Worm (Caenorhabditis elegans): ENCODE measurements around the gene osta-2.

osta-2 gene

DNA sequence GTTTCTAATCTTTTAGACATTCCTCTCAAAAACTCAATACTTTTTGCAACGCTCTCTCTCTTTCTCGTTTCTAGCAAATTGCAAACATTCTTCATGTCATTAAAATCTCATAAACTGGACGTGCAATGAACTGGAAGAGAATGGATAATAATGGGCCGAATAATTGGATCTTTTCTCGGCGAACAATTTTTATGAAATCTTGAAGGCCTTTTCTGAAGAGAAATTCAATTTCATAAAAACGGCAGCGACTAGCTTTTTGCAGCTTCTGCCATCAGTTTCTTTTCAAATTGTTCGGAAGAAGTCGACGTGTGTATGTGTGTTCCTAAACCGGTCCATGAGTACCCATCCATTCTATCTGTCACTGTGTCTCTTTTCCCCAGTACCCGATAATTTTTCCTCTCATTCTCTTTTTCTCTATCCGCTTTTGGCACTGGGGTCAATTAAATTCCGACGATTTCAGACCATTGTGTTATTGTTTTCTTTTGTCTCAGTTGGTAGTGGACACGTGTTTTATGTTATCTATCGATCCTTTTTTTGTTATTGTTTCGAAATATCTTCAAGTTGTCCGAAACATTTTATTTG, 4.8 kb upstream of the osta-2 start:
- TF ChIP-seq ceh-18 (tag; optimal IDR thresholded peaks at IDR 0.05) (no peak), ceh-31 (tag; optimal IDR thresholded peaks at IDR 0.05) (peak; percentile 62), nfya-1 (tag; optimal IDR thresholded peaks at IDR 0.05) (no peak), elt-2 (tag; optimal IDR thresholded peaks at IDR 0.05) (no peak), unc-42 (tag; optimal IDR thresholded peaks at IDR 0.05) (peak; percentile 49)

DNA sequence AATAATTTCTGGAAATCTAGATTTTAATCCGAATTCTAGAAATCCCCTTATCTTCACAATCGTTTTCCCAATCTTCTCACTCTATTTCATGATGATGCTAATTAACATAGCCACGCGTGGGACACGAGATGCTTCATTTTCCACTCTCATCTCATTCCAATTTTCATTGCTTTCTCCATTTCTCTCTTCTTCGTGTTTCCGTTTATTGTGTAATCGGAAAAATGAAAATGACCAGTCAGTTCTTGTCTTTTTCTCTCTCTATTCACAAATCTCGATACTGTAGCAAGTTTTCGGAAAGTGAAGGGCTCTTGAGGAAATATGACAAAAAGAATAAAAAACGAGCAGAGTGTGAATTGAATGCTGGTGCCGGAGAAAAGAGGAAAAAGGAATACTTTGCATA, 3.0 kb upstream of the osta-2 start:
- TF ChIP-seq pha-2 (tag; optimal IDR thresholded peaks at IDR 0.05) (no peak), ahr-1 (tag; optimal IDR thresholded peaks at IDR 0.05) (no peak), fkh-10 (GFP tag; optimal IDR thresholded peaks at IDR 0.05) (no peak), ceh-18 (tag; optimal IDR thresholded peaks at IDR 0.05) (no peak), npax-4 (tag; optimal IDR thresholded peaks at IDR 0.05) (no peak), tbx-2 (tag; optimal IDR thresholded peaks at IDR 0.05) (no peak), hlh-30 (tag; optimal IDR thresholded peaks at IDR 0.05; ENCODE audit: insufficient read depth) (no peak), F13H6.1 (tag; optimal IDR thresholded peaks at IDR 0.05) (no peak), ceh-19 (GFP tag; optimal IDR thresholded peaks at IDR 0.05) (no peak), gmeb-2 (tag; optimal IDR thresholded peaks at IDR 0.05) (no peak), dve-1 (tag; optimal IDR thresholded peaks at IDR 0.05) (no peak), ceh-30 (tag; optimal IDR thresholded peaks at IDR 0.05) (no peak)

DNA sequence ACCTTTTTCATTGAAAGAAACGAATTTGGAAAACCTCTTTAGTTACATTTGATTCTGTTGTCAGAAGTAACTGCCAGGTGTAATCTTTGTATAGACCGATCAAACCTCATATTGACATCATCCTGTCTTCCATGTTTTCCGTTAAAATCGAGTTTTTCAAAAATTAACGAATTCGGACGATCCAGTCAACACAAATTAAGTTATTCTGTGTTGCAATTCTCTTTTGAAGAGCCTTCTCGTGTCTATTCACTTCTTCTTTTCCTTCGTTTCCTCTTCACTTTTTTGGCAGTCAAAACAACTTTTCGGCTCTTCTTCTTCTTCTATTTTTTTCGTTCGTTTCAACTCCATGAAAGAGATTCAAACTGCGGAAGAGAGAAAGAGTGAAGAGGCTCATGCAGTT, 663 bp downstream of the osta-2 start:
- TF ChIP-seq unc-42 (tag; optimal IDR thresholded peaks at IDR 0.05) (peak; percentile 90), lim-6 (tag; optimal IDR thresholded peaks at IDR 0.05) (no peak), pat-9 (tag; optimal IDR thresholded peaks at IDR 0.05) (no peak)

DNA sequence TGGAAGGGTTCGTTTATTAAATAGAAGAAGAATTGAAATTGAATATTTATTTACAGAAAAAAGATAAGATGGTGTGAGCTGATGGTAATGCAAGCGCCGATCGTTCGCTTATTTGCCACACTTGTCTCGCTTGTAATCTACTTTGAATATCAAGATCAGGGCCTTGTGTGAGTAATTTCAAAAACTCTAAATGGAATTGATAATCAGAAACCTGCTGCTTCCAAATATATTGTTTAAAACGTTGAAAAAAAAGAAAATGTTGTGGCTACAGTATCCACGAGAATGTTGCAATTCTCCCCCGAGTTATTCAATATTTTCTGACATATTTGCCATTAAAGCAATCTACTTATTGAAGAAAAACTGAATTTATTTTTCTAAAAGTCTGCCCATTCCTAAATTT, 3.3 kb downstream of the osta-2 start:
- TF ChIP-seq ceh-18 (tag; optimal IDR thresholded peaks at IDR 0.05) (no peak), ref-2 (tag; optimal IDR thresholded peaks at IDR 0.05) (no peak), pqm-1 (tag; optimal IDR thresholded peaks at IDR 0.05) (no peak), nhr-11 (tag; optimal IDR thresholded peaks at IDR 0.05) (no peak), Y22D7AL.16 (tag; optimal IDR thresholded peaks at IDR 0.05) (no peak), madf-2 (tag; optimal IDR thresholded peaks at IDR 0.05) (no peak), pag-3 (tag; optimal IDR thresholded peaks at IDR 0.05; ENCODE audit: borderline replicate concordance) (no peak), tbx-7 (tag; optimal IDR thresholded peaks at IDR 0.05) (no peak), eyg-1 (tag; optimal IDR thresholded peaks at IDR 0.05) (no peak), ets-4 (tag; optimal IDR thresholded peaks at IDR 0.05) (no peak), ceh-14 (tag; optimal IDR thresholded peaks at IDR 0.05) (no peak), unc-86 (tag; optimal IDR thresholded peaks at IDR 0.05) (no peak), dve-1 (tag; optimal IDR thresholded peaks at IDR 0.05) (no peak), ceh-9 (tag; optimal IDR thresholded peaks at IDR 0.05) (no peak), sdc-2 (tag; optimal IDR thresholded peaks at IDR 0.05) (no peak), ceh-6 (GFP tag; optimal IDR thresholded peaks at IDR 0.05) (no peak), gmeb-2 (tag; optimal IDR thresholded peaks at IDR 0.05) (no peak)

DNA sequence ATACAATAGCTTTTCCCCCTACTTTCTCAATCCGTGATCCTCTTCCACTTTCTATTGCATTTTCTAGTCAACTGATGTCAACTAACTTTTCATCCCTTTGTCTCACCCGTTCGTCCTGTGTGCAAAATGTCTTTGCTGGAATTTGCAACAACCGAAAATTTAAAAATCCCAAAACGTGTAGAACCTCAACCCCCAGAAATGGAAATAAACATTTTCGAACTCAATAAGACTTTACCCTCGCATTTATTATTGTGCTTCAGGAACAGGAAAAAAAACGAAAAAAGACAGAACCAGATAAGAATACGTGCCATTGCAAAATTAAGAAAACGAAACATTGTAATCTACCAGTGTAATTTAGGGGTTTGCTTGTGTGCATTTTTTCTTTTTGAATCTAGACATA, 4.6 kb downstream of the osta-2 start:
- TF ChIP-seq ama-1 (optimal IDR thresholded peaks at IDR 0.05) (peak; percentile 80), dve-1 (tag; optimal IDR thresholded peaks at IDR 0.05) (no peak)

DNA sequence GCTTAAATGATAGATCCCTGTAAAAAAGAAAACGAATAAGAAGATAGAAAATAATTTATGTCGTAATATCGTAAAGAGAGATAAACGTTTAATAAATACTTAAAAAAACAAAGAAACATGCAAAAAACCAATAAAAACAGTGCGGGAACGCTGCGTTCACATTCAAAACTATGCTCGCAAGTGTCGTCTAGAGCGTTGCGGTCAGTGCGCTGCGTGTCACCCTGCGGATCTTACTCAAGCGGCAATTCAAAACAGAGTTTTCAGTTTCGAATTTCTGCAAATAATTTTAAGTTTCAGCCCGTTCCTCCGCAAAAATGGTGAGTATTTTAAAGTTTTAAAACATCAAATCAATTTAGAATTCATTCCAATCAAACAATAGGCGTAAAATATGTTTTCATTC, 7.3 kb downstream of the osta-2 start, which contains the start of the genes tiar-1 and lelo-4:
tiar-1 (minus strand) TSS at position 17 of the 400 bp plus-strand sequence.
lelo-4 (plus strand) TSS at position 118 of the 400 bp plus-strand sequence.
- TF ChIP-seq madf-2 (tag; optimal IDR thresholded peaks at IDR 0.05) (no peak), dve-1 (tag; optimal IDR thresholded peaks at IDR 0.05) (no peak), nfya-1 (tag; optimal IDR thresholded peaks at IDR 0.05) (peak; percentile 50), ama-1 (optimal IDR thresholded peaks at IDR 0.05) (no peak), ceh-2 (tag; optimal IDR thresholded peaks at IDR 0.05) (peak; percentile 2), elt-2 (tag; optimal IDR thresholded peaks at IDR 0.05) (peak; percentile 52), unc-3 (GFP tag; conservative IDR thresholded peaks at IDR 0.05) (no peak), unc-3 (tag; optimal IDR thresholded peaks at IDR 0.05) (no peak), ceh-48 (tag; optimal IDR thresholded peaks at IDR 0.05) (no peak), gmeb-2 (tag; optimal IDR thresholded peaks at IDR 0.05) (no peak), pat-9 (tag; optimal IDR thresholded peaks at IDR 0.05) (no peak), eyg-1 (tag; optimal IDR thresholded peaks at IDR 0.05) (no peak), hlh-15 (tag; optimal IDR thresholded peaks at IDR 0.05) (no peak), Y22D7AL.16 (tag; optimal IDR thresholded peaks at IDR 0.05) (no peak), C08G9.2 (tag; optimal IDR thresholded peaks at IDR 0.05) (no peak), hlh-30 (tag; optimal IDR thresholded peaks at IDR 0.05; ENCODE audit: insufficient read depth) (no peak), pax-1 (tag; optimal IDR thresholded peaks at IDR 0.05) (no peak), ceh-34 (tag; optimal IDR thresholded peaks at IDR 0.05) (peak; percentile 50), unc-55 (GFP tag; optimal IDR thresholded peaks at IDR 0.05) (peak; percentile 5), ceh-31 (tag; optimal IDR thresholded peaks at IDR 0.05) (peak; percentile 59), tbx-2 (tag; optimal IDR thresholded peaks at IDR 0.05) (no peak)

Data from whole organism, late embryonic.